Fruit fly (Drosophila melanogaster) whole organism, pupa: ENCODE measurements around the gene mbf1.

Experiments
- Pif1A ChIP-seq: fragments of 200-800 bp; sonication (Bioruptor generic); optimal IDR thresholded peaks from 3 replicates; lab custom pipeline; 2016; ENCODE audit warnings: missing biosample characterization, missing genetic modification characterization
- Snoo ChIP-seq: fragments of 200-800 bp; sonication (Bioruptor generic); optimal IDR thresholded peaks from 3 replicates; lab custom pipeline; 2017; ENCODE audit warnings: missing biosample characterization, mild to moderate bottlenecking, missing genetic modification characterization, inconsistent platforms
- rn ChIP-seq: fragments of 200-800 bp; sonication (Bioruptor generic); IDR thresholded peaks from 2 replicates; pipeline ENCODE4 v1.3.6; 2022; ENCODE audit warnings: missing biosample characterization, missing genetic modification characterization

DNA sequence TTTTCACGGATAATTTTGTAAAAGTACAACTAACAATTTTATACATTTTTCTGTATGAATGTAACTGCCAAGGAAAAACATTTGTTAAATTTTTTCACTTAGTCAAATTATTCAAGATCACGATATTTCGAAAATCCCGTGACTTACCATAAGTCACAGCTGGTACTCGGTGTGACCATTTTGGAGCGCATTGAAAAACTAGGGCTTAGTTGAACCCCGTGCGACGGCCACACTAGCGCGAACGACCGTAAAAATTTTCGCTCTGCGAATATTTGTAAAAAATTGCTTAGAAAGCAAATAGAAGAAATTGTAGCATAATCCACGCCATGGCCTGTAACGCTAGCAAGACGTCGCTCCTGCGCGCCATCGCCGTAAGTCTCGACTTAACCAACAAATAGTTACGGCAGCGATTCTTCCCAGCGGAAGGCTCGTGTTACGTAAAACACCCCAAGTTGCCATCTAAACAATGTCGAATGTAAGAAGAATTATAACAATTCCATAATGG is 9.9 kb downstream of the mbf1 start, which contains the start of gene UQCR-C2:
- TF ChIP-seq Snoo = no peak
- no peak for TF ChIP-seq Pif1A (GFP tag; lab: Kevin White, UChicago)
- no peak for TF ChIP-seq rn (GFP tag; lab: Robert Waterston, UW)
